Worm (Caenorhabditis elegans) whole organism, young adult: ENCODE measurements around the gene B0303.16.

Experiments used
- D2030.7 ChIP-seq: fragments of 200-800 bp; sonication (Bioruptor generic); IDR thresholded peaks from 2 replicates; pipeline ENCODE4 v1.3.6; 2022; ENCODE audit warnings: missing genetic modification reagents, missing genetic modification characterization, missing compliant biosample characterization
- F33H1.4 ChIP-seq: fragments of 200-800 bp; sonication (Bioruptor generic); IDR thresholded peaks from 2 replicates; pipeline ENCODE4 v1.3.6; 2022; ENCODE audit warnings: missing genetic modification reagents, missing genetic modification characterization, missing compliant biosample characterization
- F39B2.1 ChIP-seq: fragments of 200-800 bp; sonication (Bioruptor generic); IDR thresholded peaks from 2 replicates; pipeline ENCODE4 v1.3.6; 2022; ENCODE audit warnings: missing genetic modification reagents, missing genetic modification characterization, missing compliant biosample characterization
- aptf-2 ChIP-seq: fragments of 200-800 bp; sonication (Bioruptor generic); conservative IDR thresholded peaks from 2 replicates; pipeline ENCODE4 v1.3.6; 2022; ENCODE audit warnings: missing genetic modification reagents, missing genetic modification characterization, missing compliant biosample characterization
- athp-1 ChIP-seq: sonication (generic microtip); optimal IDR thresholded peaks from 2 replicates; lab custom pipeline; 2017; ENCODE audit warnings: mild to moderate bottlenecking, missing genetic modification characterization, missing compliant biosample characterization
- attf-5 ChIP-seq: fragments of 200-800 bp; sonication (Bioruptor generic); optimal IDR thresholded peaks from 2 replicates; lab custom pipeline; 2018; ENCODE audit warnings: mild to moderate bottlenecking, missing genetic modification characterization, missing compliant biosample characterization
- bed-2 ChIP-seq: fragments of 200-800 bp; sonication (Bioruptor generic); IDR thresholded peaks from 2 replicates; pipeline ENCODE4 v1.3.6; 2022; ENCODE audit warnings: missing genetic modification reagents, missing genetic modification characterization, missing compliant biosample characterization
- cebp-1 ChIP-seq, 2 experiments: fragments of 200-800 bp in 1 of 2; sonication (Bioruptor generic) in 1 of 2; sonication (generic microtip) in 1 of 2; IDR thresholded peaks in 1 of 2; optimal IDR thresholded peaks in 1 of 2; 2 replicates each; pipeline versions ENCODE4 v1.3.6 to Lab custom; 2017 to 2022; ENCODE audit warnings: missing compliant biosample characterization in 2 of 2, missing genetic modification characterization in 2 of 2, mild to moderate bottlenecking in 1 of 2, missing genetic modification reagents in 1 of 2, moderate library complexity in 1 of 2
- ceh-79 ChIP-seq: sonication (generic microtip); optimal IDR thresholded peaks from 2 replicates; lab custom pipeline; 2017; ENCODE audit warnings: mild to moderate bottlenecking, missing genetic modification characterization, missing compliant biosample characterization
- ceh-91 ChIP-seq: fragments of 200-800 bp; sonication (Bioruptor generic); IDR thresholded peaks from 2 replicates; pipeline ENCODE4 v1.3.6; 2022; ENCODE audit warnings: missing genetic modification reagents, missing genetic modification characterization, missing compliant biosample characterization
- dpff-1 ChIP-seq: sonication (generic microtip); optimal IDR thresholded peaks from 2 replicates; lab custom pipeline; 2017; ENCODE audit warnings: mild to moderate bottlenecking, missing genetic modification characterization, missing compliant biosample characterization
- efl-1 ChIP-seq: fragments of 150-350 bp; optimal IDR thresholded peaks from 2 replicates; lab custom pipeline; 2014; ENCODE audit warnings: missing biosample characterization, missing genetic modification reagents, missing genetic modification characterization
- fkh-3 ChIP-seq: sonication (generic microtip); optimal IDR thresholded peaks from 2 replicates; lab custom pipeline; 2016; ENCODE audit warnings: mild to moderate bottlenecking, missing genetic modification characterization, missing compliant biosample characterization
- hlh-26 ChIP-seq: fragments of 200-800 bp; sonication (Bioruptor generic); conservative IDR thresholded peaks from 2 replicates; pipeline ENCODE4 v1.3.6; 2022; ENCODE audit warnings: missing genetic modification reagents, missing genetic modification characterization, missing compliant biosample characterization
- hmg-1.2 ChIP-seq: fragments of 200-800 bp; sonication (Bioruptor generic); IDR thresholded peaks from 2 replicates; pipeline ENCODE4 v1.3.6; 2022; ENCODE audit warnings: missing genetic modification reagents, missing genetic modification characterization, missing compliant biosample characterization
- hrde-1 ChIP-seq: sonication (generic microtip); optimal IDR thresholded peaks from 2 replicates; lab custom pipeline; 2016; ENCODE audit warnings: missing genetic modification characterization, mild to moderate bottlenecking, missing compliant biosample characterization, moderate library complexity, missing genotype, missing genetic modification reagents, borderline replicate concordance
- hsf-1 ChIP-seq: fragments of 200-800 bp; sonication (Bioruptor generic); IDR thresholded peaks from 2 replicates; pipeline ENCODE4 v1.3.6; 2022; ENCODE audit warnings: missing genetic modification reagents, missing genetic modification characterization, missing compliant biosample characterization
- let-526 ChIP-seq: fragments of 200-800 bp; sonication (Bioruptor generic); IDR thresholded peaks from 2 replicates; pipeline ENCODE4 v1.3.6; 2022; ENCODE audit warnings: missing genetic modification reagents, missing genetic modification characterization, missing compliant biosample characterization
- lin-26 ChIP-seq: fragments of 200-800 bp; sonication (Bioruptor generic); IDR thresholded peaks from 2 replicates; pipeline ENCODE4 v1.3.6; 2022; ENCODE audit warnings: missing genetic modification reagents, missing genetic modification characterization, missing compliant biosample characterization
- lin-54 ChIP-seq: fragments of 200-800 bp; sonication (Bioruptor generic); optimal IDR thresholded peaks from 2 replicates; lab custom pipeline; 2018; ENCODE audit warnings: mild to moderate bottlenecking, missing genetic modification characterization, missing compliant biosample characterization
- lir-1 ChIP-seq: fragments of 200-800 bp; sonication (Bioruptor generic); conservative IDR thresholded peaks from 2 replicates; pipeline ENCODE4 v1.3.6; 2022; ENCODE audit warnings: missing genetic modification reagents, missing genetic modification characterization, missing compliant biosample characterization
- lsl-1 ChIP-seq: fragments of 200-800 bp; sonication (Bioruptor generic); optimal IDR thresholded peaks from 2 replicates; lab custom pipeline; 2018; ENCODE audit warnings: mild to moderate bottlenecking, missing genetic modification characterization, moderate library complexity, missing compliant biosample characterization
- madf-6 ChIP-seq: fragments of 200-800 bp; sonication (Bioruptor generic); IDR thresholded peaks from 2 replicates; pipeline ENCODE4 v1.3.6; 2022; ENCODE audit warnings: missing genetic modification reagents, missing genetic modification characterization, missing compliant biosample characterization
- madf-8 ChIP-seq: fragments of 200-800 bp; sonication (Bioruptor generic); conservative IDR thresholded peaks from 2 replicates; pipeline ENCODE4 v1.3.6; 2022; ENCODE audit warnings: missing genetic modification reagents, missing genetic modification characterization, missing compliant biosample characterization
- mcd-1 ChIP-seq: fragments of 200-800 bp; sonication (Bioruptor generic); IDR thresholded peaks from 2 replicates; pipeline ENCODE4 v1.3.6; 2022; ENCODE audit warnings: missing genetic modification reagents, missing genetic modification characterization, missing compliant biosample characterization
- nhr-27 ChIP-seq: fragments of 200-800 bp; sonication (Bioruptor generic); optimal IDR thresholded peaks from 2 replicates; lab custom pipeline; 2018; ENCODE audit warnings: mild to moderate bottlenecking, missing genetic modification characterization, moderate library complexity, missing compliant biosample characterization
- nhr-80 ChIP-seq: sonication (generic microtip); optimal IDR thresholded peaks from 2 replicates; lab custom pipeline; 2016; ENCODE audit warnings: missing genetic modification characterization, missing compliant biosample characterization
- pbrm-1 ChIP-seq: fragments of 200-800 bp; sonication (Bioruptor generic); IDR thresholded peaks from 2 replicates; pipeline ENCODE4 v1.3.6; 2022; ENCODE audit warnings: missing genetic modification reagents, missing genetic modification characterization, missing compliant biosample characterization
- rcor-1 ChIP-seq: fragments of 200-800 bp; sonication (Bioruptor generic); IDR thresholded peaks from 2 replicates; pipeline ENCODE4 v1.3.6; 2022; ENCODE audit warnings: missing genetic modification reagents, missing genetic modification characterization, missing compliant biosample characterization
- repo-1 ChIP-seq: sonication (generic microtip); optimal IDR thresholded peaks from 2 replicates; lab custom pipeline; 2017; ENCODE audit warnings: mild to moderate bottlenecking, missing genetic modification characterization, missing compliant biosample characterization
- sea-2 ChIP-seq: fragments of 200-800 bp; sonication (Bioruptor generic); IDR thresholded peaks from 2 replicates; pipeline ENCODE4 v1.3.6; 2022; ENCODE audit warnings: missing genetic modification characterization, missing compliant biosample characterization
- snpc-1.3 ChIP-seq: sonication (generic microtip); optimal IDR thresholded peaks from 2 replicates; lab custom pipeline; 2017; ENCODE audit warnings: missing genetic modification characterization, mild to moderate bottlenecking, missing compliant biosample characterization, antibody characterized with exemption, moderate library complexity, missing genotype, missing genetic modification reagents; ENCODE audit not compliant: insufficient read depth
- snpc-4 ChIP-seq, 5 experiments: fragments of 150-350 bp in 1 of 5; sonication (generic microtip) in 4 of 5; optimal IDR thresholded peaks; 2 replicates each; lab custom pipeline; 2014 to 2018; ENCODE audit warnings: missing genetic modification characterization in 5 of 5, missing biosample characterization in 3 of 5, antibody characterized with exemption in 2 of 5, mild to moderate bottlenecking in 2 of 5, missing compliant biosample characterization in 2 of 5, missing genotype in 2 of 5, moderate library complexity in 2 of 5, missing genetic modification reagents in 1 of 5
- tbx-9 ChIP-seq: sonication (generic microtip); optimal IDR thresholded peaks from 2 replicates; lab custom pipeline; 2016; ENCODE audit warnings: borderline replicate concordance, missing genetic modification characterization, inconsistent platforms, missing compliant biosample characterization
- xnd-1 ChIP-seq: sonication (generic microtip); optimal IDR thresholded peaks from 2 replicates; lab custom pipeline; 2016; ENCODE audit warnings: missing genotype, missing genetic modification reagents, missing genetic modification characterization, missing compliant biosample characterization
- ztf-25 ChIP-seq: fragments of 200-800 bp; sonication (Bioruptor generic); IDR thresholded peaks from 2 replicates; pipeline ENCODE4 v1.3.6; 2022; ENCODE audit warnings: missing genetic modification reagents, missing genetic modification characterization, missing compliant biosample characterization
- ztf-6 ChIP-seq: fragments of 200-800 bp; sonication (Bioruptor generic); IDR thresholded peaks from 2 replicates; pipeline ENCODE4 v1.3.6; 2022; ENCODE audit warnings: missing genetic modification reagents, missing genetic modification characterization, missing compliant biosample characterization

The B0303.16 gene

DNA sequence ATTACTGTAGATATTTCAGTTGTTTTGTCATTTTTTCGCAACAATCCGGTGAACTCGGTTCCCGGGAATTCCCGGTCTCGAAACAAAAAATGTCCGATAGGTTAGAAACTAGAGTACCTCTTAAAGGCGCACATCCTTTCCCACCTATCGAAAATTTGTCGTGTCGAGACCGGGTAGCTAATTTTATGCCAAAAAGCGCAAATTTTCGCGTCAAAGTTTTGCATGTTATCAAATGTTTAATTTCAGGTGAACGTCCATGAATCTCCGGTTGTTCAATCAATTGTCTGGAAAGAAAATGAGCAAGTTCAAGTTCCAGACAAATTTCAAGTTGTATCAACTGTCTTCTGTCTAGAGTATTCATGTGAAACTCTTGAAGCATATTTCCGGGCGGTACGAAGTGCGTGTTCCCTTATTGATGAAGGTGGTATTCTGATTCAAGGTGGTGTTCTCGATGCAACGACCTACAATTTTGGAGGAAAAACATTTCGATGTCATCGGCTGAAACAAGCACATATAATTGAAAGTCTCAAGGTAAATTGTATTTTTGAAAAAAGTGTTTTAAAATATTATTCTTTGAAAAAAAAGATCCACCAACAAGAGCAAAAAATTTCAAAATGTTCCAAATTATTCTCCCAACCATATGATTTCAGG lies 19.1 kb upstream of the B0303.16 start (continued):
- 0 out of 2 replicates have a peak, but pooled peaks have one; percentile 24 for TF ChIP-seq hsf-1

DNA sequence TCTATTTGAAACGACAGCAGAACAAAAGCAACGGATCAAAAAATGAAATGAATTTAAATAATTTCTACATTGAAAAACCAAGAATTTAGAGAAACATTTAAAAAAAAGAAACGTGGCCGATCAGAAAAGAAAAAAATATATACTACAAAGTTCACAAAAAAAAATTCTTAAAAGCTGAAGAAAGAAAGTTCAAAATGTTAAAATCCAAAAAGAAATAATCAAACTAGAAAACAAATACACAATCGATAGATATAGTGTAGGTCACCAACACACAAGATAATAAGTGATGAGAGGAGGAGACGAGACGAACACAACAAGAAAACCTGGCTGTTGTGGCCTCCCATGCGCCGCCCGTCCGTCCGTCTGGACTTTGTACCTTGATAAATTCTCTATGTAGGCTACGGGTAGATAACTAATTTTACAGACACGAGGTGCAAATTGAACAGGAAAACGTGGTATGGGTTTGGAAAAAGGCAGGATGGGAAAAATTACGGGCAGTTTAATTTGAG lies 16.4 kb upstream of the B0303.16 start, which contains the start of gene hadb-1:
TSS of gene hadb-1 (minus strand) at position 51 of the 509 bp plus-strand sequence.
- peak; percentile 10 for TF ChIP-seq repo-1 (tag; lab: Kevin White, UChicago)
- TF ChIP-seq ceh-79 (tag; lab: Kevin White, UChicago), result no peak
- TF ChIP-seq let-526, result 0 out of 2 replicates have a peak, but pooled peaks have one; percentile 22
- TF ChIP-seq attf-5 (GFP tag; lab: Kevin White, UChicago), result peak; percentile 12
- TF ChIP-seq cebp-1 (GFP tag; IDR thresholded peaks at IDR 0.05; lab: Robert Waterston, UW), result no peak
- TF ChIP-seq cebp-1 (tag; optimal IDR thresholded peaks at IDR 0.05; lab: Kevin White, UChicago), result peak; percentile 28
- peak; percentile 56 for TF ChIP-seq nhr-80 (tag; lab: Kevin White, UChicago)
- TF ChIP-seq lir-1 (GFP tag; lab: Robert Waterston, UW), result 0 out of 2 replicates have a peak, but pooled peaks have one; percentile 7
- 0 out of 2 replicates have a peak, but pooled peaks have one; percentile 7 for TF ChIP-seq lin-26 (GFP tag; lab: Robert Waterston, UW)
- TF ChIP-seq nhr-27, result no peak
- TF ChIP-seq pbrm-1 (GFP tag; lab: Robert Waterston, UW), result no peak
- no peak for TF ChIP-seq sea-2 (GFP tag; lab: Robert Waterston, UW)
- TF ChIP-seq, all 124 proteins: peak for 7

DNA sequence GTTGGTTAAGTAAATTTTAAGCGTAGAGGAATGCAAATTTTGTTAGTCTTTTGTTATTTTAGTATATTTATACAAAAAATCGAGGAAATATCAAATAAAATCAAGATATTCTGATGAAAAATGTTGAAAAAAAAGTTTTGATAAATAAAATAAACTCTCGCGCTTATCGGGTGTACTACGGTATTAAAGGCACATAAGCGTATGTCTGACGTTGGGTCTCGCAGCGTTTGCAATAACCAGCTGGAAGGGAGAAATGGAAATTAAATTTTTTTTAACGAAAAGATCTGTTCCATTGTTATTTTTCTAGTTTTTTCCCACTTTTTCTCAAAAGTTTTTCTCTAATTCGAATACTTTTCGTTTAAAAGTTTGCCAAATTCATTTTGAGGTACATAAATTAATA lies 15.7 kb upstream of the B0303.16 start:
- peak; percentile 27; the same call in 1 of the 2 replicates for TF ChIP-seq ceh-91 (GFP tag; lab: Robert Waterston, UW)
- TF ChIP-seq lin-54, result peak; percentile 26
- TF ChIP-seq nhr-27, result no peak
- peak; percentile 52; the same call in 1 of the 2 replicates for TF ChIP-seq D2030.7 (GFP tag; lab: Robert Waterston, UW)
- TF ChIP-seq aptf-2 (GFP tag; lab: Robert Waterston, UW), result no peak
- TF ChIP-seq mcd-1 (GFP tag; lab: Robert Waterston, UW), result no peak
- TF ChIP-seq ztf-25, result no peak
- no peak for TF ChIP-seq bed-2 (GFP tag; lab: Robert Waterston, UW)
- TF ChIP-seq let-526, result no peak
- TF ChIP-seq snpc-1.3 (tag; lab: Kevin White, UChicago), result peak; percentile 22
- peak; percentile 92 for TF ChIP-seq madf-6
- TF ChIP-seq tbx-9 (tag; lab: Kevin White, UChicago), result no peak
- TF ChIP-seq fkh-3 (tag; lab: Kevin White, UChicago), result no peak
- TF ChIP-seq athp-1 (tag; lab: Kevin White, UChicago), result no peak
- peak; percentile 16 for TF ChIP-seq snpc-4 (GFP tag; optimal IDR thresholded peaks at IDR 0.05; lab: Kevin White, UChicago)
- TF ChIP-seq snpc-4 (tag; optimal IDR thresholded peaks at IDR 0.05; lab: Kevin White, UChicago), result peak in 1 of 4 experiments; percentile 1
- TF ChIP-seq hmg-1.2, result no peak
- no peak for TF ChIP-seq ztf-6
- TF ChIP-seq F39B2.1 (GFP tag; lab: Robert Waterston, UW), result no peak
- peak; percentile 80 for TF ChIP-seq xnd-1 (tag; lab: Kevin White, UChicago)
- peak; percentile 87 for TF ChIP-seq F33H1.4 (GFP tag; lab: Robert Waterston, UW)
- TF ChIP-seq efl-1, result peak; percentile 78
- peak; percentile 82 for TF ChIP-seq madf-8
- no peak for TF ChIP-seq hrde-1 (tag; lab: Kevin White, UChicago)
- TF ChIP-seq hlh-26 (GFP tag; lab: Robert Waterston, UW), result no peak
- no peak for TF ChIP-seq dpff-1 (tag; lab: Kevin White, UChicago)
- TF ChIP-seq rcor-1, result 0 out of 2 replicates have a peak, but pooled peaks have one; percentile 13
- TF ChIP-seq lsl-1, result peak; percentile 88
- TF ChIP-seq, all 124 proteins: peak for 12
